Worm (Caenorhabditis elegans): ENCODE data around the gene egas-1.

DNA sequence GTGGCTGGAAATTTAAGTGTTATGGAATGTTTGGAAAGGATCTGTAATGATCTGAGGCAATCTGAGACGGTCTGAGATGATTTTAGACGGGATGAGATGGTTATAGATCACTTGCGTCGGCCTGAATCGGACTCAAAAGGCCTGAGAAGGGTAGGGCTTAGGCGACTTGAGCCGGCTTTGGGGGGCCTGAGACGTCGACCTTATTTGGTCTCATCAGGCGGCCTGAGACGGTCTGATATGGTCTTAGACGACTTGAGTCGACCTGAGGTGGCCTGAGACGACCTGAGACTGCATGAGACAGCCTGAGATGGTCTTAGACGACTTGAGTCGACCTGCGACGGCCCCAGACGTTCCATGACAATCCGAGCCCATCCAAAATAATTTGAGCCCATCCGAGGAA lies 16.3 kb downstream of the egas-1 start:
- TF ChIP-seq hlh-13 (GFP tag; optimal IDR thresholded peaks at IDR 0.05) (no peak), unc-55 (GFP tag; optimal IDR thresholded peaks at IDR 0.05) (no peak), nhr-11 (tag; optimal IDR thresholded peaks at IDR 0.05) (no peak), nhr-232 (tag; optimal IDR thresholded peaks at IDR 0.05) (no peak), Y22D7AL.16 (tag; optimal IDR thresholded peaks at IDR 0.05) (no peak), npax-4 (tag; optimal IDR thresholded peaks at IDR 0.05) (no peak), fkh-10 (GFP tag; optimal IDR thresholded peaks at IDR 0.05) (no peak), pax-1 (tag; optimal IDR thresholded peaks at IDR 0.05) (no peak)
